Worm (Caenorhabditis elegans) whole organism, midembryonic: ENCODE measurements around the gene fox-1.

Experiments
- T22C8.4 ChIP-seq: fragments of 200-800 bp; sonication (Bioruptor generic); IDR thresholded peaks from 2 replicates; pipeline ENCODE4 v1.3.6; 2022; ENCODE audit warnings: missing genetic modification characterization, missing compliant biosample characterization
- cog-1 ChIP-seq: sonication (generic microtip); optimal IDR thresholded peaks from 2 replicates; lab custom pipeline; 2016; ENCODE audit warnings: missing genetic modification characterization, missing compliant biosample characterization
- flt-1 ChIP-seq: fragments of 200-800 bp; sonication (Bioruptor generic); IDR thresholded peaks from 2 replicates; pipeline ENCODE4 v1.3.6; 2022; ENCODE audit warnings: missing genetic modification characterization, missing compliant biosample characterization
- klf-2 ChIP-seq: fragments of 200-800 bp; sonication (Bioruptor generic); conservative IDR thresholded peaks from 2 replicates; pipeline ENCODE4 v1.3.6; 2022; ENCODE audit warnings: missing genetic modification reagents, missing genetic modification characterization, missing compliant biosample characterization
- ref-1 ChIP-seq: fragments of 200-800 bp; sonication (Bioruptor generic); conservative IDR thresholded peaks from 2 replicates; pipeline ENCODE4 v1.3.6; 2022; ENCODE audit warnings: missing genetic modification reagents, missing genetic modification characterization, missing compliant biosample characterization
- tab-1 ChIP-seq: fragments of 200-800 bp; sonication (Bioruptor generic); IDR thresholded peaks from 2 replicates; pipeline ENCODE4 v1.3.6; 2022; ENCODE audit warnings: missing genetic modification characterization, missing compliant biosample characterization
- ztf-29 ChIP-seq: fragments of 200-800 bp; sonication (Bioruptor generic); IDR thresholded peaks from 2 replicates; pipeline ENCODE4 v1.3.6; 2022; ENCODE audit warnings: missing genetic modification reagents, missing genetic modification characterization, missing compliant biosample characterization

DNA sequence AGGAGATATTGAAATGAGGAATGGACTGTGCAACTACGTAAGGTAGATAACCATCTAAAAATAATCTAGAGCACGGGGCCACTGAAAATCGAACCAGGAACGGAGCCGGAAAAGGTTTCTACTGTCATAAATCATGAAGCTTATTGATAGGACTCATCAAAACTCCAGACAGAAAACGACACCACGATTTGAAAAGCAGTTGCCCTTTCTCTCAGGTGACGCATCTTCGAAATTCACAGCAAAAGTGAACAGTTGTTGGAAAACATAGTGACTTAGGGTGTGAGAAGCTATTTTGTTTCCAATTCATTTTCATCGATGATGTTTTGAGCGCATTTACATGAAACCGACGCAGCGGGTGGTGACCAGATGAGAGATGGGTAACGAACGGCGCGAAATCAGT lies 7.4 kb downstream of the fox-1 start:
- TF ChIP-seq tab-1 (GFP tag; lab: Robert Waterston, UW): no peak
- no peak for TF ChIP-seq klf-2 (GFP tag; lab: Robert Waterston, UW)
- no peak for TF ChIP-seq flt-1
- no peak for TF ChIP-seq ztf-29 (GFP tag; lab: Robert Waterston, UW)
- TF ChIP-seq cog-1 (tag; lab: Kevin White, UChicago): no peak
- TF ChIP-seq ref-1 (GFP tag; lab: Robert Waterston, UW): no peak
- no peak for TF ChIP-seq T22C8.4 (GFP tag; lab: Robert Waterston, UW)
